Fruit fly (Drosophila melanogaster) whole organism, adult: ENCODE results near the gene Gnf1.

ENCODE experiments used
- CG11617 ChIP-seq: fragments of 200-800 bp; sonication (Bioruptor generic); optimal IDR thresholded peaks from 2 replicates; lab custom pipeline; 2017; ENCODE audit warnings: mild to moderate bottlenecking, missing biosample characterization, missing genetic modification reagents, missing genetic modification characterization
- CG12768 ChIP-seq: fragments of 200-800 bp; sonication (Bioruptor generic); optimal IDR thresholded peaks from 2 replicates; lab custom pipeline; 2017; ENCODE audit warnings: missing biosample characterization, missing genetic modification characterization, mild to moderate bottlenecking, moderate library complexity, missing genetic modification reagents
- CG33017 ChIP-seq: fragments of 200-800 bp; sonication (Bioruptor generic); optimal IDR thresholded peaks from 2 replicates; lab custom pipeline; 2018; ENCODE audit warnings: missing biosample characterization, mild to moderate bottlenecking, missing genetic modification characterization, moderate library complexity
- CG5204 ChIP-seq: fragments of 200-800 bp; sonication (Bioruptor generic); optimal IDR thresholded peaks from 2 replicates; lab custom pipeline; 2016; ENCODE audit warnings: missing biosample characterization, missing genetic modification characterization
- Mnt ChIP-seq: fragments of 200-800 bp; sonication (Bioruptor generic); optimal IDR thresholded peaks from 2 replicates; lab custom pipeline; 2016; ENCODE audit warnings: missing biosample characterization, mild to moderate bottlenecking, missing genetic modification characterization
- bab1 ChIP-seq: fragments of 200-800 bp; sonication (Bioruptor generic); optimal IDR thresholded peaks from 3 replicates; lab custom pipeline; 2019; ENCODE audit warnings: missing biosample characterization, mild to moderate bottlenecking, missing genetic modification characterization, moderate library complexity
- cic ChIP-seq: fragments of 200-800 bp; sonication (Bioruptor generic); optimal IDR thresholded peaks from 2 replicates; lab custom pipeline; 2017; ENCODE audit warnings: missing biosample characterization, mild to moderate bottlenecking, missing genetic modification characterization, moderate library complexity
- cnc ChIP-seq, 2 experiments: fragments of >200 bp; optimal IDR thresholded peaks; 2 replicates each; lab custom pipeline; 2017
- kay ChIP-seq: fragments of 200-800 bp; sonication (Bioruptor generic); peaks from one replicate; lab custom pipeline; 2016; ENCODE audit warnings: missing biosample characterization, missing genetic modification characterization, borderline replicate concordance
- ovo ChIP-seq: fragments of 200-800 bp; sonication (Bioruptor generic); optimal IDR thresholded peaks from 2 replicates; lab custom pipeline; 2016; ENCODE audit warnings: missing biosample characterization, missing genetic modification characterization
- tj ChIP-seq: fragments of 200-800 bp; sonication (Bioruptor generic); optimal IDR thresholded peaks from 3 replicates; lab custom pipeline; 2017; ENCODE audit warnings: missing biosample characterization, mild to moderate bottlenecking, missing genetic modification characterization, moderate library complexity
- toe ChIP-seq: fragments of 200-800 bp; sonication (Bioruptor generic); optimal IDR thresholded peaks from 2 replicates; lab custom pipeline; 2016; ENCODE audit warnings: missing biosample characterization, missing genetic modification characterization

dm6 chr3R:4864901-4865601, 41.4 kb upstream of the Gnf1 start:
- TF ChIP-seq tj (GFP tag; lab: Kevin White, UChicago): no peak
- no peak for TF ChIP-seq cic (GFP tag; lab: Kevin White, UChicago)
- TF ChIP-seq kay (GFP tag; lab: Kevin White, UChicago): no peak
- no peak for TF ChIP-seq CG11617 (GFP tag; lab: Kevin White, UChicago)
- no peak for TF ChIP-seq CG12768
- no peak for TF ChIP-seq CG33017 (tag; lab: Kevin White, UChicago)
- TF ChIP-seq ovo: no peak
- TF ChIP-seq Mnt: no peak
- TF ChIP-seq bab1 (GFP tag; lab: Kevin White, UChicago): no peak
- TF ChIP-seq CG5204 (GFP tag; lab: Kevin White, UChicago): no peak
- TF ChIP-seq cnc (optimal IDR thresholded peaks at IDR 0.05; lab: Kevin White, UChicago): no peak
- TF ChIP-seq toe (GFP tag; lab: Kevin White, UChicago): no peak
